Worm (Caenorhabditis elegans): ENCODE data around the gene C25F9.10.

Gene C25F9.10

DNA sequence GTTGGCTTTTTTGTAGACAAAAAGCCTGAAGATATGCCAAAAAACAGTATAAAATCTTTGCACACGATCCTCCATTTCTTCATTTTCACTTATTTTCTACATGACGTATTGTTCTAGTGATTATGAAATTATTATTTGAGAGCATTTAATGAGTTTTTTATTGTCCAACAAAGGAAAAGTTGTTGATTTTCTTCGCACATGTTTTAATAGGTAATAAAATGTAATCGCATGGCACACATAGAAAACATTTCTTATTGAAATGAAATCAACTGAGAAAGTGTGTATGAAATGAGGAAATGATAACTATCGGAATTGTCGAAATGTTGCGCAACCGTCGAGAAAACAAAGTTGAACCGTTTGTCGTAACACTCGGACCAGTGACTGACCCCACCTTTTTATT is 4.1 kb upstream of the C25F9.10 start:
- no peak for TF ChIP-seq unc-62 (GFP tag; optimal IDR thresholded peaks at IDR 0.05)

ce11 chrV:19402855-19403254 is 2.7 kb upstream of the C25F9.10 start, which contains the start of gene C25F9.12:
TSS of gene C25F9.12 (minus strand) at chrV:19402955.
- no peak for TF ChIP-seq unc-62 (GFP tag; optimal IDR thresholded peaks at IDR 0.05)

DNA sequence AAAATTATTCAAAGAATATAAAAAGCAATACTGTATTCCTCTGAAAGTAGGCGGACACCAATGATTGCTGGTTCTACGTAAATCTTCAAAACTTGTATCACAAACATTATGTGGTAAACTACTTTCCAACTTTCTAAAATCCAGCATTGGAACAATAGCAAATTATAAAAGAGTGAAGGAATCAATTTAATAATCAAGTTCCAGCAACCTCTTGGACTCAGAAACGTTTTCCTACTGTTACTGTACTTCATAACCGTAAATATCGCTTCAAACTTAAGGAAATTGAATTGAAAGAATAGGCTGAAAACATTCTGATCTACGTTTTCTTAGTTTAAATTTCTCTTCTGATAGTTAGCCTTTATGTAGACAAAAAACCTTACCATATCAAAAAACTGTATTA is 1.9 kb upstream of the C25F9.10 start:
- no peak for TF ChIP-seq unc-62 (GFP tag; optimal IDR thresholded peaks at IDR 0.05)

DNA sequence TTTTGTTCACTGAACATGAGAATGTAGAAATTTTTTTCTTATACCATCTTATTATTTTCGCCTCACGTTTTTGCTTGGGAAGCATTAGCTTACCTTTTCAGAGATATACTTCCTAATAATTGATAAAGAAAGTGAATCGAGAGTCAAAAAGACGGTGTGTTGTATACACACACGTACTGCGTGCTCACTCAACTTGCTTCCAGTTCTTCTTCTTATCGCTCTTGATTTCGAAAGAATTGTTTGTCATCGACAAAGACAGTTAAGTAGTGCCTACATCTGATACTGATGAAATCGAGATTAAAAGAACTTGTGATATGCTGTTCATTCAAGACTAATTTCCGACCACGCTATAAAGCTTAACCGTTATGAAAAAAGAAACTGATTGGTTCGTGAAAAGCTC is 5.1 kb downstream of the C25F9.10 start, which contains the start of gene C25F9.5:
C25F9.5 (minus strand) TSS at position 195 of the 400 bp plus-strand sequence.
- no peak for TF ChIP-seq unc-62 (GFP tag; optimal IDR thresholded peaks at IDR 0.05)

- no peak for TF ChIP-seq unc-62 (GFP tag; optimal IDR thresholded peaks at IDR 0.05)
These were observed 10.9 kb downstream of the C25F9.10 start, which contains the start of the genes C25F9.4 and C25F9.9 for ce11 chrV:19416475-19416874. TSS of gene C25F9.4 (minus strand) at chrV:19416575. TSS of gene C25F9.9 (plus strand) at chrV:19416611.

ce11 chrV:19417836-19418235 is 12.3 kb downstream of the C25F9.10 start, which contains the start of gene C25F9.15:
TSS of gene C25F9.15 (plus strand) at chrV:19418136.
- no peak for TF ChIP-seq unc-62 (GFP tag; optimal IDR thresholded peaks at IDR 0.05)

- TF ChIP-seq unc-62 (GFP tag; optimal IDR thresholded peaks at IDR 0.05), result no peak
These were observed 15.6 kb downstream of the C25F9.10 start, which contains the start of gene C25F9.2 for ce11 chrV:19421131-19421530. TSS of gene C25F9.2 (plus strand) at chrV:19421471.

ce11 chrV:19428097-19428496 is 22.6 kb downstream of the C25F9.10 start:
- no peak for TF ChIP-seq unc-62 (GFP tag; optimal IDR thresholded peaks at IDR 0.05)

ce11 chrV:19428936-19429335 is 23.4 kb downstream of the C25F9.10 start:
- no peak for TF ChIP-seq unc-62 (GFP tag; optimal IDR thresholded peaks at IDR 0.05)

- no peak for TF ChIP-seq unc-62 (GFP tag; optimal IDR thresholded peaks at IDR 0.05)
These were observed 24.1 kb downstream of the C25F9.10 start for ce11 chrV:19429605-19430004.

- no peak for TF ChIP-seq unc-62 (GFP tag; optimal IDR thresholded peaks at IDR 0.05)
These were observed 24.9 kb downstream of the C25F9.10 start for ce11 chrV:19430351-19430913.

ce11 chrV:19431036-19431435 is 25.5 kb downstream of the C25F9.10 start, which contains the start of gene srw-85:
TSS of gene srw-85 (minus strand) at chrV:19431136.
- TF ChIP-seq unc-62 (GFP tag; optimal IDR thresholded peaks at IDR 0.05), result no peak

ce11 chrV:19432030-19432429 is 26.5 kb downstream of the C25F9.10 start:
- no peak for TF ChIP-seq unc-62 (GFP tag; optimal IDR thresholded peaks at IDR 0.05)

DNA sequence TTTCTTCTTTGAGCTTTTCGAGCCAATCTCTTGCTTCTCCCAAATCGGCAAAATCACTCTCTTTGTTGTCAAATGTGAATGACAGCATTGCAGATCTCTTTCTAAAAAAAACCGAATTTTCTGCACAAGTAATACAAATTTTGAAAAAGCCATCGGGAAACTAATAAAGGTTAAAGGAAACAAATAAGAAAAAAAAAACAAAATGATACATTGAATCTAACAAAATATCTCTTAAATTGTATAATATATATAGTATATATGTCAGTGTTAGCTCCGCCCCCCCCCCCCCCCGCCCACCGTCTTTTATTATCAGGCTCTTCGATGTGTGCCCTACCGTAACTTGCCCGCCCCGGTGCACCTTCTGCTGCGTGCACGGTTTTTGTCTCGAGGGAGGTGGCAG is 27.4 kb downstream of the C25F9.10 start, which contains the start of gene C25F9.11:
C25F9.11 (minus strand) TSS at position 101 of the 400 bp plus-strand sequence.
- TF ChIP-seq unc-62 (GFP tag; optimal IDR thresholded peaks at IDR 0.05), result no peak

DNA sequence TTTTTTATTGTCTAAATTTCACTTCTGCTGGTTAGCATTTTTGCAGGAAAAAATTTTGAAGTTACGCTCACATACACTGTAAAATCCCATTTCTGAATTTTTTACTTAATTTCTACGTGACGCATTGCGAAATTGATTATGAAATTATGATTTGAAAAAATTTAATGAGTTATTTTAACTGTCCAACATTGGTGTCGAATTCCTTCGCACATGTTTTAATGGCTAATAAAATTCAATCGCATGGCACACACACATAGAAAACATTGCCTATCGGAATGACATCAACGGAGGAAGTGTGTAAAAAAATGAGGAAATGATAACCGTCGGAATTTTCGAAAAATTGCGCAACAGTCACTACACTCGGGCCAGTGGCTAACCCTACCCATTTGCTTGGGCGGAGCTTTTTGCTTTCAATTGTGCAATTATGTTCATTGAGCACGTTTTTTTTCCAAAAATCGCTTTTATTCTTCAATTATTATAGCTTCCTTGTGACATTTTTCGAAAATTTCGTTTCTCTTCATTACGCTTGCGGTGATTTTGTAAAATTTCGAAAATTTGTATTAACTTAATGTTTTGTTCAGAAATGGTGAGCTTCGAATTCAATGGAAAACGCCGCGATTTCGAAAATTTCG is 28.4 kb downstream of the C25F9.10 start, which contains the start of gene C25F9.16:
C25F9.16 (plus strand) TSS at position 582 of the 632 bp plus-strand sequence.
- TF ChIP-seq unc-62 (GFP tag; optimal IDR thresholded peaks at IDR 0.05), result no peak

DNA sequence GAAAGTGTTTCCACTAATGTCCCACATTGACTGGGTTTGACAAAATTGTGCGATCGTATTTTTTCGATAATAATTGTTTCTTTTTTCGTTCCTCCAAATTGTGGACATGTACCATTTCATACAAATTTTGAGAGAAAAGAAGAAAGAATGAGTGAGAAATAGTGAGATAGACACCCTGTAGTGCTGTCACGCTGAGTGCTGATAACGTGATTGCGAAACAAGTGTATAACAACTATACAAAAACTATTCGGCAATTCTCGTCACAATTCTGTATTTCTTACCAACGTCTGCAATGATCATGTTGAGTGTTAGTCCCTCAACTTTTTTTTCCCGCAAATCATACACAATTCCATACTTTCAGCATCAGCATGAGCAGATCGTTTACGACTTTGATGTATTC is 30.8 kb downstream of the C25F9.10 start, which contains the start of gene C25F9.14:
C25F9.14 (plus strand) TSS at position 178 of the 400 bp plus-strand sequence.
- TF ChIP-seq unc-62 (GFP tag; optimal IDR thresholded peaks at IDR 0.05), result no peak

- no peak for TF ChIP-seq unc-62 (GFP tag; optimal IDR thresholded peaks at IDR 0.05)
These were observed 38.1 kb downstream of the C25F9.10 start for ce11 chrV:19443599-19443998.

Data from whole organism, dauer.